Fruit fly (Drosophila melanogaster) whole organism, embryonic: ENCODE results near the gene CG3091.

ENCODE experiments used
- B-H2 ChIP-seq: fragments of 200-800 bp; sonication (Bioruptor generic); optimal IDR thresholded peaks from 2 replicates; lab custom pipeline; 2018; ENCODE audit warnings: missing biosample characterization, mild to moderate bottlenecking, missing genetic modification characterization
- BEAF-32 ChIP-seq: fragments of 200-800 bp; sonication (Bioruptor generic); optimal IDR thresholded peaks from 3 replicates; lab custom pipeline; 2017; ENCODE audit warnings: missing biosample characterization, missing genetic modification characterization, mild to moderate bottlenecking, moderate library complexity, missing genetic modification reagents
- Bteb2 ChIP-seq: fragments of 200-800 bp; sonication (Bioruptor generic); optimal IDR thresholded peaks from 2 replicates; lab custom pipeline; 2016; ENCODE audit warnings: missing biosample characterization, missing genetic modification characterization
- CG12071 ChIP-seq: fragments of 200-800 bp; sonication (Bioruptor generic); optimal IDR thresholded peaks from 3 replicates; lab custom pipeline; 2018; ENCODE audit warnings: missing biosample characterization, mild to moderate bottlenecking, missing genetic modification characterization
- CG12236 ChIP-seq: fragments of 200-800 bp; sonication (Bioruptor generic); optimal IDR thresholded peaks from 2 replicates; lab custom pipeline; 2016; ENCODE audit warnings: missing biosample characterization, missing genetic modification characterization
- CG1233 ChIP-seq: fragments of 200-800 bp; sonication (Bioruptor generic); optimal IDR thresholded peaks from 4 replicates; lab custom pipeline; 2018; ENCODE audit warnings: missing biosample characterization, mild to moderate bottlenecking, missing genetic modification characterization
- CG17328 ChIP-seq: fragments of 200-800 bp; sonication (Bioruptor generic); IDR thresholded peaks from 2 replicates; pipeline ENCODE4 v1.3.6; 2022; ENCODE audit warnings: missing biosample characterization, missing genetic modification characterization
- CG17385 ChIP-seq: fragments of 200-800 bp; sonication (Bioruptor generic); optimal IDR thresholded peaks from 3 replicates; lab custom pipeline; 2018; ENCODE audit warnings: missing biosample characterization, mild to moderate bottlenecking, missing genetic modification characterization
- CG17912 ChIP-seq: fragments of 200-800 bp; sonication (Bioruptor generic); optimal IDR thresholded peaks from 2 replicates; lab custom pipeline; 2018; ENCODE audit warnings: missing biosample characterization, mild to moderate bottlenecking, missing genetic modification characterization
- CG32532 ChIP-seq: fragments of 200-800 bp; sonication (Bioruptor generic); IDR thresholded peaks from 2 replicates; pipeline ENCODE4 v1.3.6; 2022; ENCODE audit warnings: missing biosample characterization, missing genetic modification characterization
- CG3281 ChIP-seq: fragments of 200-800 bp; sonication (Bioruptor generic); optimal IDR thresholded peaks from 3 replicates; lab custom pipeline; 2017; ENCODE audit warnings: missing biosample characterization, mild to moderate bottlenecking, missing genetic modification characterization
- CG3407 ChIP-seq: fragments of 200-800 bp; sonication (Bioruptor generic); optimal IDR thresholded peaks from 2 replicates; lab custom pipeline; 2018; ENCODE audit warnings: missing biosample characterization, mild to moderate bottlenecking, missing genetic modification characterization
- CG34376 ChIP-seq: fragments of 200-800 bp; sonication (Bioruptor generic); optimal IDR thresholded peaks from 2 replicates; lab custom pipeline; 2018; ENCODE audit warnings: missing biosample characterization, mild to moderate bottlenecking, missing genetic modification characterization
- CG3995 ChIP-seq: fragments of 200-800 bp; sonication (Bioruptor generic); optimal IDR thresholded peaks from 3 replicates; lab custom pipeline; 2016; ENCODE audit warnings: missing biosample characterization, missing genetic modification characterization
- CG4328 ChIP-seq: fragments of 200-800 bp; sonication (Bioruptor generic); optimal IDR thresholded peaks from 3 replicates; lab custom pipeline; 2017; ENCODE audit warnings: missing biosample characterization, missing genetic modification reagents, missing genetic modification characterization
- CG4820 ChIP-seq: fragments of 200-800 bp; sonication (Bioruptor generic); optimal IDR thresholded peaks from 3 replicates; lab custom pipeline; 2016; ENCODE audit warnings: missing biosample characterization, missing genetic modification characterization
- CG6175 ChIP-seq: fragments of 200-800 bp; sonication (Bioruptor generic); IDR thresholded peaks from 3 replicates; pipeline ENCODE4 v1.3.6; 2022; ENCODE audit warnings: missing biosample characterization, missing genetic modification characterization
- CG6689 ChIP-seq: fragments of 200-800 bp; sonication (Bioruptor generic); IDR thresholded peaks from 2 replicates; pipeline ENCODE4 v1.3.6; 2022; ENCODE audit warnings: missing biosample characterization, missing genetic modification characterization
- CG6854 ChIP-seq: fragments of 200-800 bp; sonication (Bioruptor generic); optimal IDR thresholded peaks from 3 replicates; lab custom pipeline; 2017; ENCODE audit warnings: missing biosample characterization, mild to moderate bottlenecking, missing genetic modification characterization
- CG8388 ChIP-seq: fragments of 200-800 bp; sonication (Bioruptor generic); optimal IDR thresholded peaks from 2 replicates; lab custom pipeline; 2019; ENCODE audit warnings: missing biosample characterization, mild to moderate bottlenecking, missing genetic modification characterization, moderate library complexity
- CG9797 ChIP-seq: fragments of 200-800 bp; sonication (Bioruptor generic); optimal IDR thresholded peaks from 3 replicates; lab custom pipeline; 2018; ENCODE audit warnings: missing biosample characterization, mild to moderate bottlenecking, missing genetic modification characterization
- CG9932 ChIP-seq: fragments of 200-800 bp; sonication (Bioruptor generic); IDR thresholded peaks from 2 replicates; pipeline ENCODE4 v1.3.6; 2022; ENCODE audit warnings: missing biosample characterization, missing genetic modification characterization
- ERR ChIP-seq: fragments of 200-800 bp; sonication (Bioruptor generic); optimal IDR thresholded peaks from 2 replicates; lab custom pipeline; 2016; ENCODE audit warnings: missing biosample characterization, missing genetic modification characterization
- Eip74EF ChIP-seq, 2 experiments: fragments of 200-800 bp in 1 of 2; fragments of >200 bp in 1 of 2; sonication (Bioruptor generic) in 1 of 2; optimal IDR thresholded peaks; 2 replicates each; lab custom pipeline; 2017 to 2019; ENCODE audit warnings: missing biosample characterization in 2 of 2, missing genetic modification characterization in 2 of 2, mild to moderate bottlenecking in 1 of 2, moderate library complexity in 1 of 2
- Hey ChIP-seq: fragments of 200-800 bp; sonication (Bioruptor generic); optimal IDR thresholded peaks from 3 replicates; lab custom pipeline; 2018; ENCODE audit warnings: missing biosample characterization, mild to moderate bottlenecking, missing genetic modification characterization
- MTF-1 ChIP-seq: fragments of 200-800 bp; sonication (Bioruptor generic); optimal IDR thresholded peaks from 2 replicates; lab custom pipeline; 2018; ENCODE audit warnings: missing biosample characterization, mild to moderate bottlenecking, missing genetic modification characterization, borderline replicate concordance
- Scr ChIP-seq: fragments of 200-800 bp; sonication (Bioruptor generic); IDR thresholded peaks from 2 replicates; pipeline ENCODE4 v1.3.6; 2022; ENCODE audit warnings: missing biosample characterization, missing genetic modification characterization; ENCODE audit not compliant: partially characterized antibody
- Sin3A ChIP-seq: fragments of >200 bp; optimal IDR thresholded peaks from 2 replicates; lab custom pipeline; 2018
- ap ChIP-seq: fragments of 200-800 bp; sonication (Bioruptor generic); IDR thresholded peaks from 2 replicates; pipeline ENCODE4 v1.3.6; 2022; ENCODE audit warnings: missing biosample characterization, missing genetic modification characterization
- ato ChIP-seq: fragments of 200-800 bp; sonication (Bioruptor generic); IDR thresholded peaks from 2 replicates; pipeline ENCODE4 v1.3.6; 2022; ENCODE audit warnings: missing biosample characterization, missing genetic modification characterization; ENCODE audit not compliant: partially characterized antibody
- danr ChIP-seq: fragments of 200-800 bp; sonication (Bioruptor generic); IDR thresholded peaks from 2 replicates; pipeline ENCODE4 v1.3.6; 2022; ENCODE audit warnings: missing biosample characterization, missing genetic modification characterization
- dati ChIP-seq: fragments of 200-800 bp; sonication (Bioruptor generic); IDR thresholded peaks from 2 replicates; pipeline ENCODE4 v1.3.6; 2022; ENCODE audit warnings: missing biosample characterization, missing genetic modification characterization
- dmrt99B ChIP-seq: fragments of 200-800 bp; sonication (Bioruptor generic); optimal IDR thresholded peaks from 2 replicates; lab custom pipeline; 2018; ENCODE audit warnings: missing biosample characterization, mild to moderate bottlenecking, missing genetic modification characterization, moderate library complexity
- en ChIP-seq: fragments of 200-800 bp; sonication (Bioruptor generic); optimal IDR thresholded peaks from 2 replicates; lab custom pipeline; 2016; ENCODE audit warnings: missing biosample characterization, missing genetic modification characterization
- esg ChIP-seq: fragments of 200-800 bp; sonication (Bioruptor generic); conservative IDR thresholded peaks from 2 replicates; pipeline ENCODE4 v1.3.6; 2022; ENCODE audit warnings: missing biosample characterization, missing genetic modification characterization
- gce ChIP-seq: fragments of 200-800 bp; sonication (Bioruptor generic); IDR thresholded peaks from 3 replicates; pipeline ENCODE4 v1.3.6; 2022; ENCODE audit warnings: missing biosample characterization, missing genetic modification characterization
- gro ChIP-seq: fragments of 200-800 bp; sonication (Bioruptor generic); optimal IDR thresholded peaks from 2 replicates; lab custom pipeline; 2016; ENCODE audit warnings: missing biosample characterization, missing genetic modification characterization
- hbn ChIP-seq: fragments of 200-800 bp; sonication (Bioruptor generic); IDR thresholded peaks from 2 replicates; pipeline ENCODE4 v1.3.6; 2022; ENCODE audit warnings: missing biosample characterization, missing genetic modification characterization; ENCODE audit not compliant: partially characterized antibody
- klu ChIP-seq: fragments of 200-800 bp; sonication (Bioruptor generic); IDR thresholded peaks from 2 replicates; pipeline ENCODE4 v1.3.6; 2022; ENCODE audit warnings: missing biosample characterization, missing genetic modification characterization
- mam ChIP-seq: fragments of 200-800 bp; sonication (Bioruptor generic); optimal IDR thresholded peaks from 3 replicates; lab custom pipeline; 2016; ENCODE audit warnings: missing biosample characterization, missing genetic modification characterization
- mld ChIP-seq: fragments of 200-800 bp; sonication (Bioruptor generic); IDR thresholded peaks from 3 replicates; pipeline ENCODE4 v1.3.6; 2022; ENCODE audit warnings: missing biosample characterization, missing genetic modification characterization; ENCODE audit not compliant: partially characterized antibody
- pan ChIP-seq, 4 experiments: fragments of >200 bp in 3 of 4; fragments of 200-800 bp in 1 of 4; sonication (Bioruptor generic) in 1 of 4; optimal IDR thresholded peaks in 3 of 4; IDR thresholded peaks in 1 of 4; 2 replicates each; pipeline versions ENCODE4 v1.3.6 to Lab custom; 2017 to 2022; ENCODE audit warnings: missing biosample characterization in 2 of 4, missing genetic modification characterization in 2 of 4, mixed read lengths in 1 of 4
- prd ChIP-seq, 3 experiments: fragments of >200 bp in 2 of 3; fragments of 200-800 bp in 1 of 3; sonication (Bioruptor generic) in 1 of 3; optimal IDR thresholded peaks in 2 of 3; IDR thresholded peaks in 1 of 3; 2 replicates in 2 of 3; 3 replicates in 1 of 3; pipeline versions ENCODE4 v1.3.6 to Lab custom; 2017 to 2022; ENCODE audit warnings: missing biosample characterization in 1 of 3, missing genetic modification characterization in 1 of 3
- pzg ChIP-seq: fragments of 200-800 bp; sonication (Bioruptor generic); optimal IDR thresholded peaks from 3 replicates; lab custom pipeline; 2018; ENCODE audit warnings: missing biosample characterization, mild to moderate bottlenecking, missing genetic modification characterization, moderate library complexity
- slbo ChIP-seq: fragments of 200-800 bp; sonication (Bioruptor generic); IDR thresholded peaks from 2 replicates; pipeline ENCODE4 v1.3.6; 2022; ENCODE audit warnings: missing biosample characterization, missing genetic modification characterization
- tap ChIP-seq: fragments of 200-800 bp; optimal IDR thresholded peaks from 3 replicates; lab custom pipeline; 2019; ENCODE audit warnings: missing biosample characterization, mild to moderate bottlenecking, missing genetic modification characterization, moderate library complexity
- trh ChIP-seq: fragments of 200-800 bp; sonication (Bioruptor generic); optimal IDR thresholded peaks from 2 replicates; lab custom pipeline; 2016; ENCODE audit warnings: missing biosample characterization, missing genetic modification characterization
- ttk ChIP-seq: fragments of 200-800 bp; sonication (Bioruptor generic); IDR thresholded peaks from 2 replicates; pipeline ENCODE4 v2.1.2; 2022; ENCODE audit warnings: missing biosample characterization, missing genetic modification characterization
- unc-4 ChIP-seq: fragments of 200-800 bp; sonication (Bioruptor generic); IDR thresholded peaks from 2 replicates; pipeline ENCODE4 v1.3.6; 2022; ENCODE audit warnings: missing biosample characterization, missing genetic modification characterization; ENCODE audit not compliant: partially characterized antibody
- wdn ChIP-seq: fragments of 200-800 bp; sonication (Bioruptor generic); IDR thresholded peaks from 2 replicates; pipeline ENCODE4 v1.3.6; 2022; ENCODE audit warnings: missing biosample characterization, missing genetic modification characterization

CG3091 gene

DNA sequence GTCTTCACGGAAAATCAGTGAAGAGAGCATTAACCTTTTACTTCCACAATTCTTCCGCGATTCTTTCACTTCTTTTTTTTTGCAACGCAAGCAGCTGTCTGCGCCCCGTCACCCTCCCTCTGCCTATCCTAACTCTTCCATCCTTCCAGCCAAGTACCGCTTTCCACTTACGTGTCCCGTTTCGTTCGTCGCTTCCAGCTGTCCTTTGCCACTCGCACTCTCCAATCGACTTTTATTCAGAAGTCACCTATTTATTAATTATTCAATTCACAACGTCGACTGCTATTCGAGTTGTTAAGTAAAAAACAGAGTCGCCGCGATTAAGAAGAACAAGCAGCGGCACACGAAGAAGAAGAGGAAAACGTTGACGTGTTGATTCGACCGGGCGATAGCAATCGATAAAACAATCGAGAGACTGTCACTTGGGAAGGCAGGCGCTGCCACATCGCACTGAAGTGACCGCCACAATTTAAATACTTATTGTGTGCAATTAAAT, 20.8 kb upstream of the CG3091 start, which contains the start of gene Grp170 (continued):
- TF ChIP-seq trh (GFP tag; lab: Kevin White, UChicago) (no peak), CG3407 (no peak), klu (GFP tag; lab: Robert Waterston, UW) (no peak), Bteb2 (GFP tag; lab: Kevin White, UChicago) (no peak), CG4328 (GFP tag; lab: Kevin White, UChicago) (no peak), gce (GFP tag; lab: Robert Waterston, UW) (no peak), ap (no peak), MTF-1 (GFP tag; lab: Kevin White, UChicago) (no peak), B-H2 (no peak), ato (GFP tag; lab: Robert Waterston, UW) (peak; percentile 74; the same call in 1 of the 2 replicates), pan (optimal IDR thresholded peaks at IDR 0.05; lab: Kevin White, UChicago) (no peak), pan (GFP tag; optimal IDR thresholded peaks at IDR 0.05 in 1 of 2, IDR thresholded peaks at IDR 0.05 in 1 of 2) (no peak), dati (no peak), danr (GFP tag; lab: Robert Waterston, UW) (no peak), CG8388 (GFP tag; lab: Kevin White, UChicago) (no peak), unc-4 (GFP tag; lab: Robert Waterston, UW) (peak; percentile 86), CG34376 (GFP tag; lab: Kevin White, UChicago) (peak; percentile 38), Hey (no peak), BEAF-32 (peak; percentile 91), CG3995 (GFP tag; lab: Kevin White, UChicago) (no peak), pzg (peak; percentile 91), mld (peak; percentile 77; the same call in 2 of the 3 replicates), CG9797 (GFP tag; lab: Kevin White, UChicago) (peak; percentile 54), CG6175 (no peak), dmrt99B (no peak), prd (optimal IDR thresholded peaks at IDR 0.05; lab: Kevin White, UChicago) (no peak), prd (GFP tag; IDR thresholded peaks at IDR 0.05; lab: Robert Waterston, UW) (no peak), CG32532 (GFP tag; lab: Robert Waterston, UW) (no peak), gro (GFP tag; lab: Kevin White, UChicago) (no peak), CG17328 (no peak), CG12236 (GFP tag; lab: Kevin White, UChicago) (no peak), wdn (GFP tag; lab: Robert Waterston, UW) (no peak), Sin3A (lab: Kevin White, UChicago) (peak; percentile 72), mam (no peak), Scr (GFP tag; lab: Robert Waterston, UW) (peak; percentile 86), CG17385 (GFP tag; lab: Kevin White, UChicago) (peak; percentile 99), ttk (GFP tag; lab: Robert Waterston, UW) (no peak), CG17912 (GFP tag; lab: Kevin White, UChicago) (no peak), CG12071 (no peak), CG9932 (GFP tag; lab: Robert Waterston, UW) (peak; percentile 18; the same call in 1 of the 2 replicates), ERR (GFP tag; lab: Kevin White, UChicago) (no peak), esg (GFP tag; lab: Robert Waterston, UW) (no peak), CG1233 (GFP tag; lab: Kevin White, UChicago) (no peak), slbo (GFP tag; lab: Robert Waterston, UW) (0 out of 2 replicates have a peak, but pooled peaks have one; percentile 18), en (GFP tag; lab: Kevin White, UChicago) (no peak), CG6689 (no peak), CG4820 (GFP tag; lab: Kevin White, UChicago) (no peak), CG3281 (GFP tag; lab: Kevin White, UChicago) (no peak), CG6854 (GFP tag; lab: Kevin White, UChicago) (no peak), Eip74EF (GFP tag; optimal IDR thresholded peaks at IDR 0.05; lab: Kevin White, UChicago) (no peak), hbn (GFP tag; lab: Robert Waterston, UW) (peak; percentile 84), tap (tag; lab: Kevin White, UChicago) (no peak)
